Worm (Caenorhabditis elegans): Measurements from ENCODE around the gene ttr-22.

The ttr-22 gene

ce11 chrV:12194275-12194674 is 47.0 kb upstream of the ttr-22 start, which contains the start of gene ogdh-2 (continued):
- TF ChIP-seq zag-1 (tag; optimal IDR thresholded peaks at IDR 0.05) (no peak), mbf-1 (tag; optimal IDR thresholded peaks at IDR 0.05) (no peak)

ce11 chrV:12195845-12196244 is 45.4 kb upstream of the ttr-22 start, which contains the start of gene ZK836.3:
ZK836.3 (minus strand) TSS chrV:12195945.
- TF ChIP-seq ceh-16 (tag; optimal IDR thresholded peaks at IDR 0.05) (no peak), sem-4 (tag; optimal IDR thresholded peaks at IDR 0.05) (no peak), ama-1 (optimal IDR thresholded peaks at IDR 0.05) (no peak), C34F6.9 (tag; optimal IDR thresholded peaks at IDR 0.05) (no peak), fos-1 (tag; optimal IDR thresholded peaks at IDR 0.05) (no peak), aly-2 (tag; optimal IDR thresholded peaks at IDR 0.05) (no peak), R02D3.7 (tag; optimal IDR thresholded peaks at IDR 0.05) (no peak), unc-62 (GFP tag; optimal IDR thresholded peaks at IDR 0.05) (no peak), gmeb-1 (tag; optimal IDR thresholded peaks at IDR 0.05) (no peak)

DNA sequence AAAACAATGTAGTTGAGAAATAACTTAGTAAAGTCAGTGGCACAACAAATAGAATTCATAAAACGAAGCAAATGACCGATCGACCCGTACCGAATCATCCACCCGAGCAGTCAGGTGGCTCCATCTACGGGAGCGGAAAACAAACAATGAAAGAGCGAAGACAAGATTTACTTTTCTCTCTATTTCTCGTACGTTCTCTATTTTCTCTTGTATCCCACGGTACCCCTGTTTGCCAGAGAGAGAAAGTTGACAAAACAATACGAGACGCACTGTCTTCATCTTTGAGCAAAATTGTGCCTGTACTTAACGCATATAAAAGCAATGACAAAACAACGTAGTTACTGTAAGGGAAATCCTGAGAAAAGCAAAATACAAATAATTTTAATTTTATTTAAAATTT is 44.6 kb upstream of the ttr-22 start:
- TF ChIP-seq nhr-129 (tag; optimal IDR thresholded peaks at IDR 0.05), result peak; percentile 18
- TF ChIP-seq fos-1 (tag; optimal IDR thresholded peaks at IDR 0.05), result no peak
- TF ChIP-seq ztf-1 (GFP tag; conservative IDR thresholded peaks at IDR 0.05), result no peak
- no peak for TF ChIP-seq F13H6.1 (tag; optimal IDR thresholded peaks at IDR 0.05)
- TF ChIP-seq ztf-11 (tag; optimal IDR thresholded peaks at IDR 0.05), result no peak
- TF ChIP-seq zag-1 (tag; optimal IDR thresholded peaks at IDR 0.05), result no peak

DNA sequence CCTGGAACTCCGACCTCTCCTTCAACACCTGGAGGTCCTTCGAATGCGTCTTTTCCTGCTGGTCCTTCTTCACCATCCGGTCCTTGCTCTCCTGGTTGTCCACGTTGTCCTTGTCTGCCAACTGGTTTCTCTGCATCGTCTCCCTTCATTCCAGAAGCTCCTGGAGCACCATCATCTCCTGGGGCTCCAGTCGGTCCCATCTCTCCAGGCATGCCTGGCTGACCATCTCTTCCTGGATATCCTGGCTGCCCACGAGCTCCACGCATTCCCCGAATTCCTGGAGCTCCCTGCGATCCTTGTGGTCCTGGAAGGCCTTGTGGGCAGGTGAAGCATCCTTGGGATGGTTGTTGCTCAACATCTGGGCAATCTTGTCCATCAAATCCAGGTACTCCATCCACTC is 43.5 kb upstream of the ttr-22 start:
- no peak for TF ChIP-seq sem-4 (tag; optimal IDR thresholded peaks at IDR 0.05)
- 0 out of 2 replicates have a peak, but pooled peaks have one; percentile 44 for TF ChIP-seq ztf-1 (GFP tag; conservative IDR thresholded peaks at IDR 0.05)

DNA sequence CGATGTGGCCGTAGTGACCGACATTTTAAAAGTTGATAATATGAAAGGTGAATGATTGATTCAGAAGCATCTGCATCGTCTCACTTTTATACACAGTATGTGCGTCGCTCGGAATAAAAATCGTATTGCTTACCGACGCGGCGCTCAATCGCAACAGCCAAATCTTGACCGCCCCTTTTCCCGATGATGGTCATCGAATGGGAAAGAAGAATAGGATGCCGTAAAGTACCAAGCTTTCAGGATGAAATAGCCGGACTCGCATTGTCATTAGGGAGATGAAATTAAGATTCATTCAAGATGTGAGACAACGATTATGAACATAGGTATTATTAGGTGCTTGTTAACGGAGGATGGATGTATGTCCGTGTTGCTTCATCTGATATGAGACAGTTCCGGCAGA is 42.7 kb upstream of the ttr-22 start, which contains the start of gene lon-3:
TSS of gene lon-3 (minus strand) at position 101 of the 400 bp plus-strand sequence.
- TF ChIP-seq Y55F3AM.14 (GFP tag; optimal IDR thresholded peaks at IDR 0.05), result no peak
- TF ChIP-seq elt-3 (tag; optimal IDR thresholded peaks at IDR 0.05), result no peak
- TF ChIP-seq lin-13 (GFP tag; optimal IDR thresholded peaks at IDR 0.05), result no peak
- TF ChIP-seq ZK546.5 (tag; optimal IDR thresholded peaks at IDR 0.05), result no peak
- no peak for TF ChIP-seq lsy-2 (tag; optimal IDR thresholded peaks at IDR 0.05)
- no peak for TF ChIP-seq elt-1 (tag; optimal IDR thresholded peaks at IDR 0.05)

- no peak for TF ChIP-seq dmd-4 (tag; optimal IDR thresholded peaks at IDR 0.05)
- TF ChIP-seq ceh-16 (tag; optimal IDR thresholded peaks at IDR 0.05), result no peak
- no peak for TF ChIP-seq snpc-4 (tag; optimal IDR thresholded peaks at IDR 0.05)
- no peak for TF ChIP-seq nhr-129 (tag; optimal IDR thresholded peaks at IDR 0.05)
- TF ChIP-seq fos-1 (tag; optimal IDR thresholded peaks at IDR 0.05), result peak; percentile 9
- peak; percentile 77 for TF ChIP-seq sma-9 (GFP tag; optimal IDR thresholded peaks at IDR 0.05)
- TF ChIP-seq sma-9 (tag; optimal IDR thresholded peaks at IDR 0.05), result no peak
- no peak for TF ChIP-seq mab-5 (tag; optimal IDR thresholded peaks at IDR 0.05)
- no peak for TF ChIP-seq Y55F3AM.14 (GFP tag; optimal IDR thresholded peaks at IDR 0.05)
- no peak for TF ChIP-seq unc-62 (GFP tag; optimal IDR thresholded peaks at IDR 0.05)
- no peak for TF ChIP-seq nhr-10 (tag; optimal IDR thresholded peaks at IDR 0.05)
- no peak for TF ChIP-seq unc-55 (GFP tag; optimal IDR thresholded peaks at IDR 0.05)
- TF ChIP-seq nhr-237 (tag; optimal IDR thresholded peaks at IDR 0.05), result no peak
- no peak for TF ChIP-seq nhr-6 (tag; optimal IDR thresholded peaks at IDR 0.05)
- TF ChIP-seq unc-39 (tag; optimal IDR thresholded peaks at IDR 0.05), result no peak
- TF ChIP-seq C34F6.9 (tag; optimal IDR thresholded peaks at IDR 0.05), result no peak
- no peak for TF ChIP-seq skn-1 (tag; optimal IDR thresholded peaks at IDR 0.05)
- TF ChIP-seq lin-11 (tag; optimal IDR thresholded peaks at IDR 0.05), result no peak
- TF ChIP-seq R02D3.7 (tag; optimal IDR thresholded peaks at IDR 0.05), result no peak
- no peak for TF ChIP-seq mdl-1 (tag; optimal IDR thresholded peaks at IDR 0.05)
- peak; percentile 3 for TF ChIP-seq sem-4 (tag; optimal IDR thresholded peaks at IDR 0.05)
- no peak for TF ChIP-seq zag-1 (tag; optimal IDR thresholded peaks at IDR 0.05)
- no peak for TF ChIP-seq ama-1 (optimal IDR thresholded peaks at IDR 0.05)
- TF ChIP-seq nhr-25 (tag; optimal IDR thresholded peaks at IDR 0.05), result no peak
- TF ChIP-seq ZK546.5 (tag; optimal IDR thresholded peaks at IDR 0.05), result no peak
- TF ChIP-seq sma-3 (GFP tag; optimal IDR thresholded peaks at IDR 0.05), result peak; percentile 78
- no peak for TF ChIP-seq mbf-1 (tag; optimal IDR thresholded peaks at IDR 0.05)
- TF ChIP-seq ceh-82 (tag; optimal IDR thresholded peaks at IDR 0.05), result no peak
- no peak for TF ChIP-seq nhr-77 (tag; optimal IDR thresholded peaks at IDR 0.05)
- TF ChIP-seq ztf-1 (GFP tag; conservative IDR thresholded peaks at IDR 0.05), result no peak
- no peak for TF ChIP-seq alr-1 (tag; optimal IDR thresholded peaks at IDR 0.05)
- no peak for TF ChIP-seq crh-2 (tag; optimal IDR thresholded peaks at IDR 0.05)
- no peak for TF ChIP-seq elt-1 (tag; optimal IDR thresholded peaks at IDR 0.05)
- peak; percentile 27 for TF ChIP-seq egl-27 (tag; optimal IDR thresholded peaks at IDR 0.05)
- no peak for TF ChIP-seq lin-13 (GFP tag; optimal IDR thresholded peaks at IDR 0.05)
- peak; percentile 80 for TF ChIP-seq nhr-21 (tag; optimal IDR thresholded peaks at IDR 0.05)
- TF ChIP-seq nhr-11 (tag; optimal IDR thresholded peaks at IDR 0.05), result no peak
- TF ChIP-seq elt-3 (tag; optimal IDR thresholded peaks at IDR 0.05), result no peak
These were observed 41.8 kb upstream of the ttr-22 start for ce11 chrV:12199474-12199873.

Data from whole organism, L2 larva.